Worm (Caenorhabditis elegans): ENCODE data around the gene F31E8.4.

F31E8.4 gene

DNA sequence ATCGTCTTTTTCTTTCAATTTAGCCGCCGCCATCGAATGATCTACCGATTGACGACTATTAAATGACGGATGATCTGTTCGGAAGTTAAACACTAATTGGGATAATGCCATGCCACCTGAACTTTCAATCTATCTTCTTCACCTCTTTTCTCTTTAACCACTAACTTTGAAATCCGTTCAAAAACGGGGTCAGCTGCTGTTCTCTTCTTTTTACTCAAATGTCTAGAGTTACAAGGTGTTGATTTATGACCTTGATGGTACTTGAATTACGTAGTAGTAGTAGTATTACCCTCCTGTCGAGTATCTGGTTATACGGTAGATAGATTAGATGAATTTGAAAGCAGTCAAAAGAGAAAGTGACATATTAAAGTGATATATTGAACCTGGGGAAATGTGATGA lies 21.2 kb upstream of the F31E8.4 start:
- TF ChIP-seq lin-1 (GFP tag; IDR thresholded peaks at IDR 0.05) (no peak), snpc-4 (tag; optimal IDR thresholded peaks at IDR 0.05) (no peak), dpl-1 (GFP tag; optimal IDR thresholded peaks at IDR 0.05) (no peak), tag-97 (GFP tag; IDR thresholded peaks at IDR 0.05) (no peak), mxl-3 (GFP tag; optimal IDR thresholded peaks at IDR 0.05) (no peak), daf-16 (GFP tag; optimal IDR thresholded peaks at IDR 0.05) (no peak), daf-16 (tag; optimal IDR thresholded peaks at IDR 0.05) (no peak), F49E8.2 (tag; optimal IDR thresholded peaks at IDR 0.05; ENCODE audit: borderline replicate concordance) (no peak), hif-1 (tag; optimal IDR thresholded peaks at IDR 0.05) (no peak), set-16 (GFP tag; IDR thresholded peaks at IDR 0.05) (no peak), mdl-1 (tag; optimal IDR thresholded peaks at IDR 0.05) (peak in 1 of 2 experiments; percentile 12), nhr-76 (tag; optimal IDR thresholded peaks at IDR 0.05) (no peak), lin-15B (tag; optimal IDR thresholded peaks at IDR 0.05) (no peak), daf-8 (GFP tag; IDR thresholded peaks at IDR 0.05) (no peak), ceh-20 (GFP tag; IDR thresholded peaks at IDR 0.05) (no peak; the same call in 1 of the 2 replicates), ZK546.5 (tag; optimal IDR thresholded peaks at IDR 0.05) (no peak), nhr-25 (tag; optimal IDR thresholded peaks at IDR 0.05; ENCODE audit: borderline replicate concordance, insufficient read depth) (peak; percentile 67), F44E2.7 (GFP tag; IDR thresholded peaks at IDR 0.05) (no peak), nhr-41 (GFP tag; IDR thresholded peaks at IDR 0.05) (no peak), T26A8.4 (GFP tag; IDR thresholded peaks at IDR 0.05) (no peak), nhr-111 (GFP tag; optimal IDR thresholded peaks at IDR 0.05) (no peak), lin-29 (GFP tag; IDR thresholded peaks at IDR 0.05) (no peak), lir-3 (tag; optimal IDR thresholded peaks at IDR 0.05) (no peak), zfp-2 (tag; optimal IDR thresholded peaks at IDR 0.05) (no peak), attf-4 (tag; optimal IDR thresholded peaks at IDR 0.05) (no peak), ctbp-1 (GFP tag; IDR thresholded peaks at IDR 0.05) (no peak), mep-1 (tag; optimal IDR thresholded peaks at IDR 0.05) (peak; percentile 20), ceh-82 (tag; optimal IDR thresholded peaks at IDR 0.05) (no peak), hlh-11 (tag; optimal IDR thresholded peaks at IDR 0.05) (peak; percentile 14), unc-39 (tag; optimal IDR thresholded peaks at IDR 0.05) (no peak), daf-19 (GFP tag; conservative IDR thresholded peaks at IDR 0.05) (no peak), nhr-6 (tag; optimal IDR thresholded peaks at IDR 0.05) (no peak), saeg-2 (GFP tag; IDR thresholded peaks at IDR 0.05) (no peak), rbr-2 (tag; optimal IDR thresholded peaks at IDR 0.05) (no peak), lsy-2 (tag; optimal IDR thresholded peaks at IDR 0.05) (peak in 1 of 2 experiments; percentile 62), nhr-28 (tag; optimal IDR thresholded peaks at IDR 0.05) (peak; percentile 37), spr-1 (tag; optimal IDR thresholded peaks at IDR 0.05) (no peak), F37D6.2 (tag; optimal IDR thresholded peaks at IDR 0.05) (no peak), lin-13 (GFP tag; optimal IDR thresholded peaks at IDR 0.05) (no peak), daf-12 (tag; optimal IDR thresholded peaks at IDR 0.05) (no peak), F10B5.3 (tag; optimal IDR thresholded peaks at IDR 0.05) (no peak), egl-43 (GFP tag; IDR thresholded peaks at IDR 0.05) (no peak), cey-2 (tag; optimal IDR thresholded peaks at IDR 0.05; ENCODE audit: borderline replicate concordance, insufficient read depth) (no peak), vab-7 (GFP tag; IDR thresholded peaks at IDR 0.05) (no peak), sdz-12 (GFP tag; optimal IDR thresholded peaks at IDR 0.05) (no peak), nhr-10 (tag; optimal IDR thresholded peaks at IDR 0.05) (no peak), duxl-1 (tag; optimal IDR thresholded peaks at IDR 0.05; ENCODE audit: poor library complexity) (no peak), hlh-30 (tag; optimal IDR thresholded peaks at IDR 0.05; ENCODE audit: insufficient read depth) (peak; percentile 42), gei-8 (GFP tag; optimal IDR thresholded peaks at IDR 0.05) (no peak), unc-130 (GFP tag; optimal IDR thresholded peaks at IDR 0.05) (no peak)

Measured in whole organism, L4 larva.